Fruit fly (Drosophila melanogaster) whole organism, wandering third instar larva: ENCODE measurements around the gene CG31388.

Experiments used
- Abd-B ChIP-seq: fragments of >200 bp; optimal IDR thresholded peaks from 2 replicates; lab custom pipeline; 2017; ENCODE audit warnings: missing biosample characterization, missing genetic modification characterization
- CG32264 ChIP-seq: fragments of 200-800 bp; sonication (Bioruptor generic); optimal IDR thresholded peaks from 2 replicates; lab custom pipeline; 2016; ENCODE audit warnings: missing biosample characterization, missing genetic modification characterization
- CG9705 ChIP-seq: fragments of 200-800 bp; sonication (Bioruptor generic); optimal IDR thresholded peaks from 2 replicates; lab custom pipeline; 2018; ENCODE audit warnings: missing biosample characterization, mild to moderate bottlenecking, missing genetic modification characterization
- CrebA ChIP-seq: fragments of 200-800 bp; sonication (Bioruptor generic); optimal IDR thresholded peaks from 2 replicates; lab custom pipeline; 2016; ENCODE audit warnings: missing biosample characterization, mild to moderate bottlenecking, missing genetic modification characterization, borderline replicate concordance
- Dfd ChIP-seq: fragments of >200 bp; optimal IDR thresholded peaks from 2 replicates; lab custom pipeline; 2017; ENCODE audit warnings: missing biosample characterization, missing genetic modification characterization
- Dif ChIP-seq: fragments of 200-275, 200-300 bp; sonication (Bioruptor generic); optimal IDR thresholded peaks from 2 replicates; lab custom pipeline; 2018; ENCODE audit warnings: missing biosample characterization, missing genetic modification characterization; ENCODE audit not compliant: partially characterized antibody
- GATAd ChIP-seq: sonication (Bioruptor generic); optimal IDR thresholded peaks from 2 replicates; lab custom pipeline; 2016; ENCODE audit warnings: missing biosample characterization, missing genetic modification characterization
- HLH106 ChIP-seq: fragments of 200-800 bp; optimal IDR thresholded peaks from 3 replicates; lab custom pipeline; 2019; ENCODE audit warnings: missing biosample characterization, mild to moderate bottlenecking, missing genetic modification characterization, moderate library complexity
- Hnf4 ChIP-seq: fragments of 200-800 bp; sonication (Bioruptor generic); optimal IDR thresholded peaks from 2 replicates; lab custom pipeline; 2016; ENCODE audit warnings: missing biosample characterization, mild to moderate bottlenecking, missing genetic modification characterization
- Hr78 ChIP-seq: fragments of >200 bp; optimal IDR thresholded peaks from 2 replicates; lab custom pipeline; 2017; ENCODE audit warnings: missing biosample characterization, missing genetic modification characterization
- Hr83 ChIP-seq: fragments of 200-300 bp; sonication (Bioruptor generic); optimal IDR thresholded peaks from 2 replicates; lab custom pipeline; 2016; ENCODE audit warnings: missing biosample characterization, mild to moderate bottlenecking, missing genetic modification characterization, moderate library complexity; ENCODE audit not compliant: poor library complexity, severe bottlenecking
- Jra ChIP-seq: sonication (Bioruptor generic); optimal IDR thresholded peaks from 2 replicates; lab custom pipeline; 2016; ENCODE audit warnings: missing biosample characterization, missing genetic modification characterization
- Mio ChIP-seq: sonication (Bioruptor generic); optimal IDR thresholded peaks from 2 replicates; lab custom pipeline; 2016; ENCODE audit warnings: missing biosample characterization, missing genetic modification characterization
- Myc ChIP-seq: fragments of >200 bp; optimal IDR thresholded peaks from 2 replicates; lab custom pipeline; 2017
- N ChIP-seq: fragments of >200 bp; optimal IDR thresholded peaks from 2 replicates; lab custom pipeline; 2018; ENCODE audit warnings: missing biosample characterization, missing external identifiers, missing genetic modification characterization
- OdsH ChIP-seq: fragments of 200-800 bp; sonication (Bioruptor generic); optimal IDR thresholded peaks from 2 replicates; lab custom pipeline; 2016; ENCODE audit warnings: missing biosample characterization, mild to moderate bottlenecking, missing genetic modification characterization
- Rel ChIP-seq, 2 experiments: fragments of 200-800 bp; sonication (Bioruptor generic) in 1 of 2; optimal IDR thresholded peaks; 2 replicates in 1 of 2; 3 replicates in 1 of 2; lab custom pipeline; 2016 to 2019; ENCODE audit warnings: mild to moderate bottlenecking in 2 of 2, missing biosample characterization in 2 of 2, missing genetic modification characterization in 2 of 2, moderate library complexity in 1 of 2
- Sp1 ChIP-seq: fragments of 200-800 bp; sonication (Bioruptor generic); optimal IDR thresholded peaks from 3 replicates; lab custom pipeline; 2019; ENCODE audit warnings: missing biosample characterization, mild to moderate bottlenecking, missing genetic modification characterization, moderate library complexity
- Vsx2 ChIP-seq: fragments of 200-300, 225-300 bp; sonication (Bioruptor generic); optimal IDR thresholded peaks from 2 replicates; lab custom pipeline; 2018; ENCODE audit warnings: missing biosample characterization, missing genetic modification characterization; ENCODE audit not compliant: partially characterized antibody
- br ChIP-seq: fragments of 200-800 bp; sonication (Bioruptor generic); optimal IDR thresholded peaks from 2 replicates; lab custom pipeline; 2016; ENCODE audit warnings: missing biosample characterization, missing genetic modification characterization
- brk ChIP-seq: fragments of 200-800 bp; sonication (Bioruptor generic); optimal IDR thresholded peaks from 2 replicates; lab custom pipeline; 2016; ENCODE audit warnings: missing biosample characterization, mild to moderate bottlenecking, missing genetic modification characterization
- dl ChIP-seq, 2 experiments: fragments of 175-275, 200-275 bp in 1 of 2; fragments of 200-275 bp in 1 of 2; sonication (Bioruptor generic); optimal IDR thresholded peaks; lab custom pipeline; 2018; ENCODE audit warnings: mild to moderate bottlenecking in 2 of 2, missing biosample characterization in 2 of 2, missing genetic modification characterization in 2 of 2, moderate library complexity in 2 of 2; ENCODE audit not compliant: partially characterized antibody in 2 of 2, insufficient read depth in 1 of 2
- dmrt93B ChIP-seq: fragments of 200-800 bp; sonication (Bioruptor generic); optimal IDR thresholded peaks from 2 replicates; lab custom pipeline; 2018; ENCODE audit warnings: missing biosample characterization, mild to moderate bottlenecking, missing genetic modification characterization
- dsf ChIP-seq: sonication (Bioruptor generic); optimal IDR thresholded peaks from 2 replicates; lab custom pipeline; 2016; ENCODE audit warnings: missing biosample characterization, missing genetic modification characterization, borderline replicate concordance
- ey ChIP-seq: fragments of 200-800 bp; sonication (Bioruptor generic); optimal IDR thresholded peaks from 2 replicates; lab custom pipeline; 2016; ENCODE audit warnings: missing biosample characterization, missing genetic modification characterization
- foxo ChIP-seq, 2 experiments: fragments of 200-800 bp; sonication (Bioruptor generic); optimal IDR thresholded peaks; 2 replicates in 1 of 2; 3 replicates in 1 of 2; lab custom pipeline; 2016 to 2017; ENCODE audit warnings: missing biosample characterization in 2 of 2, missing genetic modification characterization in 2 of 2
- fru ChIP-seq: fragments of 200-800 bp; sonication (Bioruptor generic); optimal IDR thresholded peaks from 3 replicates; lab custom pipeline; 2016; ENCODE audit warnings: missing biosample characterization, mild to moderate bottlenecking, missing genetic modification characterization
- h ChIP-seq: fragments of 200-800 bp; sonication (Bioruptor generic); optimal IDR thresholded peaks from 3 replicates; lab custom pipeline; 2016; ENCODE audit warnings: missing biosample characterization, mild to moderate bottlenecking, missing genetic modification characterization
- jim ChIP-seq: fragments of 175-275, 200-325 bp; sonication (Bioruptor generic); optimal IDR thresholded peaks from 2 replicates; lab custom pipeline; 2016; ENCODE audit warnings: missing biosample characterization, mild to moderate bottlenecking, missing genetic modification characterization
- lola ChIP-seq: fragments of >200 bp; optimal IDR thresholded peaks from 2 replicates; lab custom pipeline; 2017; ENCODE audit warnings: missing biosample characterization, missing genetic modification characterization
- pan ChIP-seq: fragments of >200 bp; optimal IDR thresholded peaks from 2 replicates; lab custom pipeline; 2017
- psq ChIP-seq: fragments of 200-800 bp; sonication (Bioruptor generic); optimal IDR thresholded peaks from 3 replicates; lab custom pipeline; 2017; ENCODE audit warnings: missing biosample characterization, mild to moderate bottlenecking, missing genetic modification characterization, moderate library complexity
- rgr ChIP-seq: fragments of 200-800 bp; sonication (Bioruptor generic); optimal IDR thresholded peaks from 3 replicates; lab custom pipeline; 2016; ENCODE audit warnings: missing biosample characterization, mild to moderate bottlenecking, missing genetic modification characterization
- sage ChIP-seq: fragments of 200-800 bp; sonication (Bioruptor generic); optimal IDR thresholded peaks from 2 replicates; lab custom pipeline; 2016; ENCODE audit warnings: missing biosample characterization, mild to moderate bottlenecking, missing genetic modification characterization
- sv ChIP-seq: fragments of 200-800 bp; sonication (Bioruptor generic); optimal IDR thresholded peaks from 3 replicates; lab custom pipeline; 2016; ENCODE audit warnings: missing biosample characterization, missing genetic modification characterization
- tai ChIP-seq: sonication (Bioruptor generic); optimal IDR thresholded peaks from 2 replicates; lab custom pipeline; 2016; ENCODE audit warnings: missing biosample characterization, missing genetic modification characterization
- usp ChIP-seq: fragments of >200 bp; optimal IDR thresholded peaks from 2 replicates; lab custom pipeline; 2017; ENCODE audit warnings: missing biosample characterization, missing genetic modification characterization
- woc ChIP-seq: sonication (Bioruptor generic); optimal IDR thresholded peaks from 2 replicates; lab custom pipeline; 2016; ENCODE audit warnings: missing biosample characterization, mild to moderate bottlenecking, missing genetic modification characterization

Gene CG31388

DNA sequence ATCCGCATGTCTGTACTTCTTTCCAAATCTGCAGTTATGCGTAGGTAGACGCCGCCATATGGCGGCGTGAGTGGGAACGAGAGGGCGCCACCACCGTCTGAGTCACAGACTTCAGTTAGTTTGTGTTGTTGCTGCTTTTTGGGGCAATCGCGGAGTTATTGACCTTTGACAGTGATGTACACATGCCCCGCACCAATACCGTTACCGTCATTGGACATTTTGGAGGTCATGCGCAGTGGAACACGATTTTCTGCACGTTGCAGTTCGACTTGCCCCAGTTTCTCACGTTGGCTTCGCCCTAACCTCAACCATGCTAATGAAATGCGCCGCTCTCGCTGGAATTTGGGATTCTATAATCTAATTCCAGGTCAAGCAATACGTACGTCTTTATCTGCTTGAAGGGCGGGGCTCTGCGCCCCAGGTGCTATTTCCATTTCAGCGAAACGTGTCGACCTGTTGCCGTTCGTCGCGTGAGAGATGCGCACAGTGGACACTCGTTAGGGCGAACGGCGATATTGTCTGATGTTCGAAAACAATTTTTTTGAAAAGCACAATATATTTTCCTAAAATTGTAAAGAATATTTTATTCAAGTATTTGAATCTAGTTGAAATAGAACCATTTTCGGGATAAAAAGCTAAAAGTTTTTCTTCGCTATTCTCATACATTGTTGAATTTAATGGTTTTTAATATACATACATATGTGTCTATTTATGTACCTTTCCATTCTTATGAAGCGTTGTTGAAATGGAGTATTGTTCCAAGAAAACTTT lies 26.1 kb upstream of the CG31388 start:
- TF ChIP-seq psq (GFP tag; lab: Kevin White, UChicago), result peak; percentile 63
- TF ChIP-seq GATAd (GFP tag; lab: Kevin White, UChicago), result no peak
- peak; percentile 88 for TF ChIP-seq Jra (GFP tag; lab: Kevin White, UChicago)
- TF ChIP-seq h, result peak; percentile 74
- no peak for TF ChIP-seq usp (GFP tag; lab: Kevin White, UChicago)
- TF ChIP-seq HLH106 (tag; lab: Kevin White, UChicago), result peak; percentile 73
- peak; percentile 62 for TF ChIP-seq OdsH (GFP tag; lab: Kevin White, UChicago)
- TF ChIP-seq dmrt93B (GFP tag; lab: Kevin White, UChicago), result peak; percentile 41
- peak; percentile 77 for TF ChIP-seq rgr (GFP tag; lab: Kevin White, UChicago)
- peak; percentile 71 for TF ChIP-seq Myc (lab: Kevin White, UChicago)
- peak; percentile 82 for TF ChIP-seq woc (GFP tag; lab: Kevin White, UChicago)
- TF ChIP-seq Dfd (GFP tag; lab: Kevin White, UChicago), result no peak
- peak; percentile 40 for TF ChIP-seq CG9705 (GFP tag; lab: Kevin White, UChicago)
- peak; percentile 59 for TF ChIP-seq Sp1 (GFP tag; lab: Kevin White, UChicago)
- TF ChIP-seq sage, result no peak
- peak; percentile 61 for TF ChIP-seq Hnf4
- TF ChIP-seq jim (GFP tag; lab: Kevin White, UChicago), result no peak
- TF ChIP-seq Hr83, result peak; percentile 66
- peak; percentile 55 for TF ChIP-seq sv (GFP tag; lab: Kevin White, UChicago)
- peak; percentile 36 for TF ChIP-seq br (GFP tag; lab: Kevin White, UChicago)
- TF ChIP-seq Rel (GFP tag; optimal IDR thresholded peaks at IDR 0.05; lab: Kevin White, UChicago), result no peak
- peak; percentile 64 for TF ChIP-seq Rel (tag; optimal IDR thresholded peaks at IDR 0.05; lab: Kevin White, UChicago)
- peak in 1 of 2 experiments; percentile 80 for TF ChIP-seq foxo (GFP tag; optimal IDR thresholded peaks at IDR 0.05; lab: Kevin White, UChicago)
- TF ChIP-seq dl (GFP tag; optimal IDR thresholded peaks at IDR 0.05; lab: Kevin White, UChicago; ENCODE audit: insufficient read depth in 1 of 2, partially characterized antibody in 2 of 2), result peak in 1 of 2 experiments; percentile 4
- TF ChIP-seq ey (GFP tag; lab: Kevin White, UChicago), result peak; percentile 65
- TF ChIP-seq Mio (GFP tag; lab: Kevin White, UChicago), result no peak
- TF ChIP-seq fru (GFP tag; lab: Kevin White, UChicago), result peak; percentile 60
- no peak for TF ChIP-seq Vsx2 (GFP tag; lab: Kevin White, UChicago)

DNA sequence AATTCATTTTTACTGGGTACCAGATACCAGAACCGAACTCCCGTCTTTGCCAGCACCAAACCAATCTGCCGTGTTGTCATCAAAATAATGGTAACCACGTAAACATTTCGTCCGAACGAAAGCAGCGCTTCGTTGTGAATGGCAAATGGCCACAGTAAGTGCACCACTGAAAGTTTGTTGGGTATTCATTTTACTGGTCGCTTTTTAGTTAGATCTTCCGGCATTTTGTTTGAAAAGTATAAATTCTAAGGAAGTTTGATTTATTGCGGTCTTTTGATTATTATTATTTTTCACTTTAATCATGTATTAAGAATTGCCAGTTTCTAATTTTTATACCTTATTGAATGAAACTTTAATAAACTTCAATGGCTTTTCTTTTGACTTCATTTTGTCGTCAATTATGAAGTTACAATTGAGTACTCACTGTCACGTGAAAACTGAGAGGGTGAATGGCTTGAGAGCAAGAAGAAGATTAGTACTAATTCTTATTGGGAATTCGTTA lies 23.1 kb upstream of the CG31388 start, which contains the start of gene ZnT86D:
Gene ZnT86D, minus strand, starts transcription at position 91 of the 502 bp plus-strand sequence.
- TF ChIP-seq HLH106 (tag; lab: Kevin White, UChicago) (peak; percentile 84), br (GFP tag; lab: Kevin White, UChicago) (peak; percentile 75), Abd-B (GFP tag; lab: Kevin White, UChicago) (no peak), sage (no peak), Jra (GFP tag; lab: Kevin White, UChicago) (peak; percentile 22), Mio (GFP tag; lab: Kevin White, UChicago) (no peak), Myc (lab: Kevin White, UChicago) (peak; percentile 58), CrebA (GFP tag; lab: Kevin White, UChicago) (no peak), psq (GFP tag; lab: Kevin White, UChicago) (peak; percentile 78), dsf (no peak), usp (GFP tag; lab: Kevin White, UChicago) (no peak), dl (GFP tag; optimal IDR thresholded peaks at IDR 0.05; lab: Kevin White, UChicago; ENCODE audit: insufficient read depth in 1 of 2, partially characterized antibody in 2 of 2) (no peak), Rel (GFP tag; optimal IDR thresholded peaks at IDR 0.05; lab: Kevin White, UChicago) (no peak), Rel (tag; optimal IDR thresholded peaks at IDR 0.05; lab: Kevin White, UChicago) (peak; percentile 44), Hnf4 (peak; percentile 44), pan (lab: Kevin White, UChicago) (no peak), CG32264 (GFP tag; lab: Kevin White, UChicago) (peak; percentile 30), ey (GFP tag; lab: Kevin White, UChicago) (peak; percentile 61), N (GFP tag; lab: Kevin White, UChicago) (no peak), OdsH (GFP tag; lab: Kevin White, UChicago) (peak; percentile 33), fru (GFP tag; lab: Kevin White, UChicago) (peak; percentile 86), Hr83 (peak; percentile 39), woc (GFP tag; lab: Kevin White, UChicago) (peak; percentile 96), Dfd (GFP tag; lab: Kevin White, UChicago) (no peak), jim (GFP tag; lab: Kevin White, UChicago) (no peak), foxo (GFP tag; optimal IDR thresholded peaks at IDR 0.05; lab: Kevin White, UChicago) (peak in 1 of 2 experiments; percentile 64), sv (GFP tag; lab: Kevin White, UChicago) (no peak), h (peak; percentile 73), brk (GFP tag; lab: Kevin White, UChicago) (no peak), rgr (GFP tag; lab: Kevin White, UChicago) (peak; percentile 63), Vsx2 (GFP tag; lab: Kevin White, UChicago) (no peak), Sp1 (GFP tag; lab: Kevin White, UChicago) (peak; percentile 81), CG9705 (GFP tag; lab: Kevin White, UChicago) (peak; percentile 59), Dif (GFP tag; lab: Kevin White, UChicago) (no peak), GATAd (GFP tag; lab: Kevin White, UChicago) (no peak), tai (GFP tag; lab: Kevin White, UChicago) (no peak), lola (GFP tag; lab: Kevin White, UChicago) (no peak), dmrt93B (GFP tag; lab: Kevin White, UChicago) (peak; percentile 39), Hr78 (GFP tag; lab: Kevin White, UChicago) (no peak)
